Worm (Caenorhabditis elegans) whole organism, L2 larva: ENCODE results near the gene F26G5.1.
A peak's percentile ranks its signal among the peaks of the same experiment; 100 is the strongest.

Source experiments
- ZK546.5 ChIP-seq: sonication (generic microtip); optimal IDR thresholded peaks from 2 replicates; lab custom pipeline; 2017; ENCODE audit warnings: missing biosample characterization, missing genetic modification characterization
- crh-2 ChIP-seq: sonication (generic microtip); optimal IDR thresholded peaks from 2 replicates; lab custom pipeline; 2017; ENCODE audit warnings: missing biosample characterization, missing genetic modification characterization
- dmd-4 ChIP-seq: sonication (generic microtip); optimal IDR thresholded peaks from 2 replicates; lab custom pipeline; 2017; ENCODE audit warnings: missing biosample characterization, missing genetic modification characterization
- elt-3 ChIP-seq: sonication (generic microtip); optimal IDR thresholded peaks from 2 replicates; lab custom pipeline; 2017; ENCODE audit warnings: missing biosample characterization, missing genetic modification characterization
- fos-1 ChIP-seq: fragments of 150-350 bp; optimal IDR thresholded peaks from 2 replicates; lab custom pipeline; 2014; ENCODE audit warnings: missing biosample characterization, missing genetic modification characterization
- lsy-2 ChIP-seq, 2 experiments: fragments of 150-350 bp in 1 of 2; sonication (generic microtip) in 1 of 2; optimal IDR thresholded peaks; 2 replicates each; lab custom pipeline; 2014 to 2017; ENCODE audit warnings: missing biosample characterization in 2 of 2, missing genetic modification characterization in 2 of 2
- mab-5 ChIP-seq: fragments of 150-350 bp; optimal IDR thresholded peaks from 2 replicates; lab custom pipeline; 2014; ENCODE audit warnings: missing biosample characterization, missing genetic modification characterization
- nhr-10 ChIP-seq: sonication (generic microtip); optimal IDR thresholded peaks from 2 replicates; lab custom pipeline; 2017; ENCODE audit warnings: missing biosample characterization, missing genetic modification characterization
- nhr-237 ChIP-seq: fragments of 150-350 bp; optimal IDR thresholded peaks from 2 replicates; lab custom pipeline; 2014; ENCODE audit warnings: missing biosample characterization, missing genetic modification characterization
- nhr-77 ChIP-seq: fragments of 150-350 bp; optimal IDR thresholded peaks from 2 replicates; lab custom pipeline; 2014; ENCODE audit warnings: missing biosample characterization, missing genetic modification characterization
- sma-9 ChIP-seq, 2 experiments: fragments of 150-350 bp in 1 of 2; sonication (generic microtip) in 1 of 2; optimal IDR thresholded peaks; 2 replicates each; lab custom pipeline; 2014 to 2016; ENCODE audit warnings: missing genetic modification characterization in 2 of 2, mild to moderate bottlenecking in 1 of 2, missing biosample characterization in 1 of 2, missing compliant biosample characterization in 1 of 2, missing genetic modification reagents in 1 of 2, moderate library complexity in 1 of 2
- unc-39 ChIP-seq: fragments of 150-350 bp; optimal IDR thresholded peaks from 2 replicates; lab custom pipeline; 2014; ENCODE audit warnings: missing biosample characterization, missing genetic modification characterization
- unc-55 ChIP-seq: fragments of 150-350 bp; sonication (generic microtip); optimal IDR thresholded peaks from 3 replicates; lab custom pipeline; 2014; ENCODE audit warnings: missing biosample characterization, missing genetic modification reagents, missing genetic modification characterization
- unc-62 ChIP-seq: fragments of 150-350 bp; optimal IDR thresholded peaks from 2 replicates; lab custom pipeline; 2014; ENCODE audit warnings: missing biosample characterization, missing genetic modification reagents, missing genetic modification characterization

DNA sequence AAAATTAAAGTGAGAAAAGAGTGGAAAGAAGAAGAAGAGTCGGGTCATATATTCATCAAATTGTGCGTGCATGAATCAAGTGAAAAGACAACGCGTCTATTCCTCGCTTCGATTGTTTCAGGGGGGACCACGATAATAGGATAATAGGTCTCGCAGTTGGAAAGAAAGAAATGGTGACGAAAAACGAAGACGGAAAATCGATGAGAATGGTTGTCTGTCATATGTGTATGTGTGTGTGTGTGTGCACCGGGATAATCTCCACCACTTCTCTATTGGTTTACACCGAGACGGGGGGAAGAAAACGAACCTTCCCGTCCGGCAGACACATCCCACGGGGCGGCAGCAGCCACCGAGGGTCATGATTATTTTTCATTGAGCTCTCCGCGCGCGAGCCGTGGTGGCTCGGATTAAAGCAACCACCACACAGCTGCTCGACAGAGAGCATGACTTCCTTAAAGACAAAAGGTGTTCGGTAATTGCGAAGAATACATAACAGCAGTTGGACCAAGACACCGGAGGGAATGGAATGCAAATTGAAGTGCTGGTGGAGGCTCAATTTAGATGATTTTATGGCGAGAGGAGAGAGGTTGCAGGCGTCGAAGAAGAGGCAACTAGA, 11.2 kb upstream of the F26G5.1 start:
- TF ChIP-seq mab-5 (tag; lab: Kevin White, UChicago) (no peak), nhr-77 (tag; lab: Kevin White, UChicago) (no peak), lsy-2 (tag; optimal IDR thresholded peaks at IDR 0.05; lab: Kevin White, UChicago) (no peak), sma-9 (GFP tag; optimal IDR thresholded peaks at IDR 0.05; lab: Kevin White, UChicago) (no peak), sma-9 (tag; optimal IDR thresholded peaks at IDR 0.05; lab: Kevin White, UChicago) (no peak), nhr-10 (tag; lab: Kevin White, UChicago) (no peak), crh-2 (tag; lab: Kevin White, UChicago) (no peak), dmd-4 (tag; lab: Kevin White, UChicago) (no peak), ZK546.5 (tag; lab: Kevin White, UChicago) (no peak), elt-3 (no peak), unc-39 (tag; lab: Kevin White, UChicago) (no peak), fos-1 (tag; lab: Kevin White, UChicago) (no peak), unc-55 (GFP tag; lab: Kevin White, UChicago) (peak; percentile 22), unc-62 (GFP tag; lab: Kevin White, UChicago) (no peak), nhr-237 (tag; lab: Kevin White, UChicago) (no peak)
